Worm (Caenorhabditis elegans): ENCODE results near the gene ebp-1.
A peak's percentile ranks its signal among the peaks of the same experiment; 100 is the strongest.

The ebp-1 gene

ce11 chrV:18079163-18079562 lies 35.8 kb downstream of the ebp-1 start (continued):
- TF ChIP-seq F26F4.8 (GFP tag; conservative IDR thresholded peaks at IDR 0.05) (no peak), lsy-2 (tag; optimal IDR thresholded peaks at IDR 0.05) (peak; percentile 18 to 86), pqm-1 (tag; optimal IDR thresholded peaks at IDR 0.05) (no peak), fkh-10 (GFP tag; optimal IDR thresholded peaks at IDR 0.05) (peak; percentile 1), lin-15B (tag; optimal IDR thresholded peaks at IDR 0.05) (no peak), daf-12 (tag; optimal IDR thresholded peaks at IDR 0.05) (no peak), Y75B8A.6 (GFP tag; IDR thresholded peaks at IDR 0.05) (no peak), set-16 (GFP tag; IDR thresholded peaks at IDR 0.05) (0 out of 2 replicates have a peak, but pooled peaks have one; percentile 7), daf-19 (GFP tag; conservative IDR thresholded peaks at IDR 0.05) (no peak), duxl-1 (tag; optimal IDR thresholded peaks at IDR 0.05; ENCODE audit: poor library complexity) (peak; percentile 41), ctbp-1 (GFP tag; IDR thresholded peaks at IDR 0.05) (peak; percentile 64), ceh-62 (tag; optimal IDR thresholded peaks at IDR 0.05) (no peak), dmd-9 (GFP tag; IDR thresholded peaks at IDR 0.05) (no peak), F49E8.2 (tag; optimal IDR thresholded peaks at IDR 0.05; ENCODE audit: borderline replicate concordance) (no peak), pha-4 (GFP tag; IDR thresholded peaks at IDR 0.05) (peak; percentile 31; the same call in 1 of the 2 replicates), pha-4 (tag; optimal IDR thresholded peaks at IDR 0.05) (peak; percentile 68), D1046.2 (GFP tag; IDR thresholded peaks at IDR 0.05) (no peak), lir-3 (tag; optimal IDR thresholded peaks at IDR 0.05) (no peak), lin-13 (GFP tag; optimal IDR thresholded peaks at IDR 0.05) (no peak), spr-1 (tag; optimal IDR thresholded peaks at IDR 0.05) (no peak), unc-130 (GFP tag; optimal IDR thresholded peaks at IDR 0.05) (no peak), zip-2 (tag; optimal IDR thresholded peaks at IDR 0.05) (no peak), T20F7.1 (GFP tag; optimal IDR thresholded peaks at IDR 0.05) (peak; percentile 25), ceh-20 (GFP tag; IDR thresholded peaks at IDR 0.05) (peak; percentile 77), nhr-6 (tag; optimal IDR thresholded peaks at IDR 0.05) (peak; percentile 69), lin-38 (GFP tag; IDR thresholded peaks at IDR 0.05) (peak; percentile 77), snpc-4 (tag; optimal IDR thresholded peaks at IDR 0.05) (peak; percentile 15), madf-9 (GFP tag; conservative IDR thresholded peaks at IDR 0.05) (0 out of 2 replicates have a peak, but pooled peaks have one; percentile 28), aly-2 (tag; optimal IDR thresholded peaks at IDR 0.05) (no peak), dmd-8 (GFP tag; IDR thresholded peaks at IDR 0.05) (no peak), Y105C5A.15 (GFP tag; IDR thresholded peaks at IDR 0.05) (no peak), lin-39 (tag; optimal IDR thresholded peaks at IDR 0.05) (no peak), php-3 (GFP tag; IDR thresholded peaks at IDR 0.05) (no peak), hlh-11 (tag; optimal IDR thresholded peaks at IDR 0.05) (peak; percentile 82), nhr-111 (GFP tag; optimal IDR thresholded peaks at IDR 0.05) (no peak), snpc-1.2 (GFP tag; IDR thresholded peaks at IDR 0.05) (no peak), zag-1 (tag; optimal IDR thresholded peaks at IDR 0.05) (no peak), saeg-2 (GFP tag; IDR thresholded peaks at IDR 0.05) (no peak), mes-2 (tag; optimal IDR thresholded peaks at IDR 0.05; ENCODE audit: poor library complexity, severe bottlenecking) (peak; percentile 74), ztf-7 (tag; optimal IDR thresholded peaks at IDR 0.05) (no peak), ceh-28 (tag; optimal IDR thresholded peaks at IDR 0.05) (peak; percentile 71), ceh-44 (GFP tag; IDR thresholded peaks at IDR 0.05) (no peak), arid-1 (GFP tag; conservative IDR thresholded peaks at IDR 0.05) (no peak; the same call in 1 of the 2 replicates), mep-1 (tag; optimal IDR thresholded peaks at IDR 0.05) (peak; percentile 83), gei-8 (GFP tag; optimal IDR thresholded peaks at IDR 0.05) (no peak), nhr-10 (tag; optimal IDR thresholded peaks at IDR 0.05) (no peak), nhr-25 (tag; optimal IDR thresholded peaks at IDR 0.05; ENCODE audit: borderline replicate concordance, insufficient read depth) (no peak), ztf-11 (tag; optimal IDR thresholded peaks at IDR 0.05) (no peak), nhr-237 (tag; optimal IDR thresholded peaks at IDR 0.05) (no peak), F44E2.7 (GFP tag; IDR thresholded peaks at IDR 0.05) (no peak), mdt-29 (GFP tag; IDR thresholded peaks at IDR 0.05) (no peak), zip-11 (GFP tag; IDR thresholded peaks at IDR 0.05) (no peak)

All from whole organism, L4 larva.